Worm (Caenorhabditis elegans) whole organism, young adult: ENCODE measurements around the gene R03E9.2.

Source experiments
- B0019.2 ChIP-seq: fragments of 200-800 bp; sonication (Bioruptor generic); conservative IDR thresholded peaks from 2 replicates; pipeline ENCODE4 v1.3.6; 2022; ENCODE audit warnings: missing genetic modification reagents, missing genetic modification characterization, missing compliant biosample characterization
- B0035.1 ChIP-seq: sonication (generic microtip); optimal IDR thresholded peaks from 2 replicates; lab custom pipeline; 2016; ENCODE audit warnings: missing genetic modification characterization, mild to moderate bottlenecking, missing compliant biosample characterization, missing genotype, missing genetic modification reagents
- C17E4.6 ChIP-seq: fragments of 200-800 bp; sonication (Bioruptor generic); IDR thresholded peaks from 2 replicates; pipeline ENCODE4 v1.3.6; 2022; ENCODE audit warnings: missing genetic modification reagents, missing genetic modification characterization, missing compliant biosample characterization
- F57A8.1 ChIP-seq: fragments of 200-800 bp; sonication (Bioruptor generic); optimal IDR thresholded peaks from 2 replicates; lab custom pipeline; 2018; ENCODE audit warnings: mild to moderate bottlenecking, missing genetic modification characterization, moderate library complexity, missing compliant biosample characterization
- T26A5.8 ChIP-seq: sonication (generic microtip); optimal IDR thresholded peaks from 2 replicates; lab custom pipeline; 2016; ENCODE audit warnings: missing genetic modification characterization, missing compliant biosample characterization
- Y53G8AR.9 ChIP-seq: fragments of 200-800 bp; sonication (Bioruptor generic); conservative IDR thresholded peaks from 2 replicates; pipeline ENCODE4 v1.3.6; 2022; ENCODE audit warnings: missing genetic modification reagents, missing genetic modification characterization, missing compliant biosample characterization
- Y56A3A.18 ChIP-seq: fragments of 200-800 bp; sonication (Bioruptor generic); IDR thresholded peaks from 2 replicates; pipeline ENCODE4 v1.3.6; 2022; ENCODE audit warnings: missing genetic modification reagents, missing genetic modification characterization, missing compliant biosample characterization
- Y95B8A.8 ChIP-seq: fragments of 200-800 bp; sonication (Bioruptor generic); IDR thresholded peaks from 2 replicates; pipeline ENCODE4 v1.3.6; 2022; ENCODE audit warnings: missing genetic modification reagents, missing genetic modification characterization, missing compliant biosample characterization
- aptf-2 ChIP-seq: fragments of 200-800 bp; sonication (Bioruptor generic); conservative IDR thresholded peaks from 2 replicates; pipeline ENCODE4 v1.3.6; 2022; ENCODE audit warnings: missing genetic modification reagents, missing genetic modification characterization, missing compliant biosample characterization
- aptf-3 ChIP-seq: fragments of 200-800 bp; sonication (Bioruptor generic); IDR thresholded peaks from 2 replicates; pipeline ENCODE4 v1.3.6; 2022; ENCODE audit warnings: missing genetic modification characterization, missing compliant biosample characterization
- bed-2 ChIP-seq: fragments of 200-800 bp; sonication (Bioruptor generic); IDR thresholded peaks from 2 replicates; pipeline ENCODE4 v1.3.6; 2022; ENCODE audit warnings: missing genetic modification reagents, missing genetic modification characterization, missing compliant biosample characterization
- ceh-100 ChIP-seq: fragments of 200-800 bp; sonication (Bioruptor generic); IDR thresholded peaks from 2 replicates; pipeline ENCODE4 v1.3.6; 2022; ENCODE audit warnings: missing genetic modification reagents, missing genetic modification characterization, missing compliant biosample characterization
- ceh-58 ChIP-seq: fragments of 200-800 bp; sonication (Bioruptor generic); IDR thresholded peaks from 2 replicates; pipeline ENCODE4 v1.3.6; 2022; ENCODE audit warnings: missing genetic modification characterization, missing compliant biosample characterization
- ceh-79 ChIP-seq: sonication (generic microtip); optimal IDR thresholded peaks from 2 replicates; lab custom pipeline; 2017; ENCODE audit warnings: mild to moderate bottlenecking, missing genetic modification characterization, missing compliant biosample characterization
- ekl-4 ChIP-seq: fragments of 200-800 bp; sonication (Bioruptor generic); IDR thresholded peaks from 2 replicates; pipeline ENCODE4 v1.3.6; 2022; ENCODE audit warnings: missing genetic modification reagents, missing genetic modification characterization, missing compliant biosample characterization
- ets-4 ChIP-seq: fragments of 200-800 bp; sonication (Bioruptor generic); optimal IDR thresholded peaks from 2 replicates; lab custom pipeline; 2018; ENCODE audit warnings: mild to moderate bottlenecking, missing genetic modification characterization, missing compliant biosample characterization
- gei-17 ChIP-seq: fragments of 200-800 bp; sonication (Bioruptor generic); optimal IDR thresholded peaks from 2 replicates; lab custom pipeline; 2018; ENCODE audit warnings: mild to moderate bottlenecking, missing genetic modification characterization, missing compliant biosample characterization
- him-1 ChIP-seq: sonication (generic microtip); optimal IDR thresholded peaks from 2 replicates; lab custom pipeline; 2016; ENCODE audit warnings: missing genotype, missing genetic modification reagents, missing genetic modification characterization, missing compliant biosample characterization
- hlh-12 ChIP-seq: sonication (generic microtip); optimal IDR thresholded peaks from 2 replicates; lab custom pipeline; 2016; ENCODE audit warnings: missing genetic modification characterization, missing compliant biosample characterization
- hlh-26 ChIP-seq: fragments of 200-800 bp; sonication (Bioruptor generic); conservative IDR thresholded peaks from 2 replicates; pipeline ENCODE4 v1.3.6; 2022; ENCODE audit warnings: missing genetic modification reagents, missing genetic modification characterization, missing compliant biosample characterization
- hmg-1.2 ChIP-seq: fragments of 200-800 bp; sonication (Bioruptor generic); IDR thresholded peaks from 2 replicates; pipeline ENCODE4 v1.3.6; 2022; ENCODE audit warnings: missing genetic modification reagents, missing genetic modification characterization, missing compliant biosample characterization
- hsf-1 ChIP-seq: fragments of 200-800 bp; sonication (Bioruptor generic); IDR thresholded peaks from 2 replicates; pipeline ENCODE4 v1.3.6; 2022; ENCODE audit warnings: missing genetic modification reagents, missing genetic modification characterization, missing compliant biosample characterization
- lin-40 ChIP-seq: sonication (generic microtip); optimal IDR thresholded peaks from 2 replicates; lab custom pipeline; 2016; ENCODE audit warnings: missing genetic modification characterization, mild to moderate bottlenecking, missing compliant biosample characterization, missing genotype, missing genetic modification reagents
- lsl-1 ChIP-seq: fragments of 200-800 bp; sonication (Bioruptor generic); optimal IDR thresholded peaks from 2 replicates; lab custom pipeline; 2018; ENCODE audit warnings: mild to moderate bottlenecking, missing genetic modification characterization, moderate library complexity, missing compliant biosample characterization
- madf-8 ChIP-seq: fragments of 200-800 bp; sonication (Bioruptor generic); conservative IDR thresholded peaks from 2 replicates; pipeline ENCODE4 v1.3.6; 2022; ENCODE audit warnings: missing genetic modification reagents, missing genetic modification characterization, missing compliant biosample characterization
- mcd-1 ChIP-seq: fragments of 200-800 bp; sonication (Bioruptor generic); IDR thresholded peaks from 2 replicates; pipeline ENCODE4 v1.3.6; 2022; ENCODE audit warnings: missing genetic modification reagents, missing genetic modification characterization, missing compliant biosample characterization
- mel-28 ChIP-seq: sonication (generic microtip); optimal IDR thresholded peaks from 2 replicates; lab custom pipeline; 2016; ENCODE audit warnings: borderline replicate concordance, mild to moderate bottlenecking, missing genetic modification characterization, missing compliant biosample characterization
- nfya-1 ChIP-seq: sonication (generic microtip); optimal IDR thresholded peaks from 2 replicates; lab custom pipeline; 2017; ENCODE audit warnings: antibody characterized with exemption, missing compliant biosample characterization, missing genetic modification characterization, borderline replicate concordance; ENCODE audit not compliant: insufficient read depth
- nfya-2 ChIP-seq: fragments of 200-800 bp; sonication (Bioruptor generic); IDR thresholded peaks from 2 replicates; pipeline ENCODE4 v1.3.6; 2022; ENCODE audit warnings: missing genetic modification reagents, missing genetic modification characterization, missing compliant biosample characterization
- nfyb-1 ChIP-seq: fragments of 200-800 bp; sonication (Bioruptor generic); IDR thresholded peaks from 2 replicates; pipeline ENCODE4 v1.3.6; 2022; ENCODE audit warnings: missing genetic modification reagents, missing genetic modification characterization, missing compliant biosample characterization
- nhr-80 ChIP-seq: sonication (generic microtip); optimal IDR thresholded peaks from 2 replicates; lab custom pipeline; 2016; ENCODE audit warnings: missing genetic modification characterization, missing compliant biosample characterization
- pbrm-1 ChIP-seq: fragments of 200-800 bp; sonication (Bioruptor generic); IDR thresholded peaks from 2 replicates; pipeline ENCODE4 v1.3.6; 2022; ENCODE audit warnings: missing genetic modification reagents, missing genetic modification characterization, missing compliant biosample characterization
- repo-1 ChIP-seq: sonication (generic microtip); optimal IDR thresholded peaks from 2 replicates; lab custom pipeline; 2017; ENCODE audit warnings: mild to moderate bottlenecking, missing genetic modification characterization, missing compliant biosample characterization
- snpc-4 ChIP-seq, 5 experiments: fragments of 150-350 bp in 1 of 5; sonication (generic microtip) in 4 of 5; optimal IDR thresholded peaks; 2 replicates each; lab custom pipeline; 2014 to 2018; ENCODE audit warnings: missing genetic modification characterization in 5 of 5, missing biosample characterization in 3 of 5, antibody characterized with exemption in 2 of 5, mild to moderate bottlenecking in 2 of 5, missing compliant biosample characterization in 2 of 5, missing genotype in 2 of 5, moderate library complexity in 2 of 5, missing genetic modification reagents in 1 of 5
- somi-1 ChIP-seq: fragments of 200-800 bp; sonication (Bioruptor generic); optimal IDR thresholded peaks from 2 replicates; lab custom pipeline; 2018; ENCODE audit warnings: mild to moderate bottlenecking, missing genetic modification characterization, missing compliant biosample characterization
- sptf-2 ChIP-seq: fragments of 200-800 bp; sonication (Bioruptor generic); optimal IDR thresholded peaks from 2 replicates; lab custom pipeline; 2018; ENCODE audit warnings: mild to moderate bottlenecking, missing genetic modification characterization, missing compliant biosample characterization
- tbx-9 ChIP-seq: sonication (generic microtip); optimal IDR thresholded peaks from 2 replicates; lab custom pipeline; 2016; ENCODE audit warnings: borderline replicate concordance, missing genetic modification characterization, inconsistent platforms, missing compliant biosample characterization
- xnd-1 ChIP-seq: sonication (generic microtip); optimal IDR thresholded peaks from 2 replicates; lab custom pipeline; 2016; ENCODE audit warnings: missing genotype, missing genetic modification reagents, missing genetic modification characterization, missing compliant biosample characterization
- ztf-26 ChIP-seq: sonication (generic microtip); optimal IDR thresholded peaks from 2 replicates; lab custom pipeline; 2017; ENCODE audit warnings: missing genetic modification characterization, missing compliant biosample characterization
- ztf-3 ChIP-seq: fragments of 200-800 bp; sonication (Bioruptor generic); optimal IDR thresholded peaks from 2 replicates; lab custom pipeline; 2018; ENCODE audit warnings: mild to moderate bottlenecking, missing genetic modification characterization, missing compliant biosample characterization

R03E9.2 gene

ce11 chrX:6729593-6729992 lies 3.5 kb downstream of the R03E9.2 start, which contains the start of gene K11G12.6:
Gene K11G12.6, minus strand, starts transcription at chrX:6729657.
- TF ChIP-seq mcd-1 (GFP tag; lab: Robert Waterston, UW) (peak; percentile 60), lsl-1 (no peak)

ce11 chrX:6728820-6729396 lies 4.2 kb downstream of the R03E9.2 start:
- TF ChIP-seq hsf-1 (GFP tag; lab: Robert Waterston, UW) (no peak), tbx-9 (tag; lab: Kevin White, UChicago) (no peak), nhr-80 (tag; lab: Kevin White, UChicago) (peak; percentile 38)

ce11 chrX:6725260-6725718 lies 7.8 kb downstream of the R03E9.2 start, which contains the start of gene slc-25A10:
Gene slc-25A10, minus strand, starts transcription at chrX:6725668.
- no peak for TF ChIP-seq B0035.1
- no peak for TF ChIP-seq F57A8.1 (GFP tag; lab: Kevin White, UChicago)
- TF ChIP-seq nfya-2 (GFP tag; lab: Robert Waterston, UW), result no peak
- no peak for TF ChIP-seq repo-1 (tag; lab: Kevin White, UChicago)
- TF ChIP-seq him-1, result no peak
- TF ChIP-seq hmg-1.2 (GFP tag; lab: Robert Waterston, UW), result no peak
- TF ChIP-seq lin-40, result no peak
- no peak for TF ChIP-seq ztf-3
- no peak for TF ChIP-seq aptf-3
- TF ChIP-seq C17E4.6 (GFP tag; lab: Robert Waterston, UW), result no peak

ce11 chrX:6722966-6723365 lies 10.1 kb downstream of the R03E9.2 start, which contains the start of gene smf-1:
Gene smf-1, minus strand, starts transcription at chrX:6723066.
- TF ChIP-seq ztf-3, result no peak
- TF ChIP-seq B0019.2, result no peak
- TF ChIP-seq ceh-58 (GFP tag; lab: Robert Waterston, UW), result no peak
- no peak for TF ChIP-seq aptf-3
- TF ChIP-seq madf-8 (GFP tag; lab: Robert Waterston, UW), result no peak
- peak; percentile 16; the same call in 1 of the 2 replicates for TF ChIP-seq nfyb-1 (GFP tag; lab: Robert Waterston, UW)
- no peak for TF ChIP-seq ceh-79 (tag; lab: Kevin White, UChicago)
- TF ChIP-seq hlh-12 (tag; lab: Kevin White, UChicago), result no peak
- TF ChIP-seq gei-17 (GFP tag; lab: Kevin White, UChicago), result no peak

ce11 chrX:6718595-6718994 lies 14.5 kb downstream of the R03E9.2 start, which contains the start of gene smf-2:
Gene smf-2, minus strand, starts transcription at chrX:6718695.
- TF ChIP-seq ceh-100 (GFP tag; lab: Robert Waterston, UW), result no peak
- TF ChIP-seq hlh-26 (GFP tag; lab: Robert Waterston, UW), result no peak
- TF ChIP-seq ets-4 (GFP tag; lab: Kevin White, UChicago), result no peak
- no peak for TF ChIP-seq T26A5.8
- TF ChIP-seq ekl-4 (GFP tag; lab: Robert Waterston, UW), result no peak

- TF ChIP-seq mel-28, result no peak
- no peak for TF ChIP-seq nfya-1 (tag; lab: Kevin White, UChicago)
- TF ChIP-seq ztf-26, result no peak
- no peak for TF ChIP-seq Y53G8AR.9 (GFP tag; lab: Robert Waterston, UW)
- no peak for TF ChIP-seq ekl-4 (GFP tag; lab: Robert Waterston, UW)
- TF ChIP-seq somi-1 (GFP tag; lab: Kevin White, UChicago), result no peak
- TF ChIP-seq aptf-2 (GFP tag; lab: Robert Waterston, UW), result no peak
- TF ChIP-seq bed-2 (GFP tag; lab: Robert Waterston, UW), result no peak
- no peak for TF ChIP-seq sptf-2 (GFP tag; lab: Kevin White, UChicago)
- TF ChIP-seq nfya-2 (GFP tag; lab: Robert Waterston, UW), result no peak
- no peak for TF ChIP-seq Y56A3A.18 (GFP tag; lab: Robert Waterston, UW)
- TF ChIP-seq xnd-1, result no peak
- no peak for TF ChIP-seq pbrm-1 (GFP tag; lab: Robert Waterston, UW)
- TF ChIP-seq snpc-4 (GFP tag; optimal IDR thresholded peaks at IDR 0.05; lab: Kevin White, UChicago), result no peak
- TF ChIP-seq snpc-4 (tag; optimal IDR thresholded peaks at IDR 0.05; lab: Kevin White, UChicago), result no peak
- TF ChIP-seq ztf-3, result no peak
- TF ChIP-seq Y95B8A.8 (GFP tag; lab: Robert Waterston, UW), result no peak
Measured at ce11 chrX:6713277-6713676, 19.8 kb downstream of the R03E9.2 start, which contains the start of gene nas-11. Gene nas-11, plus strand, starts transcription at chrX:6713577.
